Fruit fly (Drosophila melanogaster) whole organism: ENCODE results near the gene viaf.

Source experiments
- CG8478 ChIP-seq: fragments of >200 bp; optimal IDR thresholded peaks from 2 replicates; lab custom pipeline; 2018; ENCODE audit warnings: inconsistent platforms
- Dll ChIP-seq: fragments of >200 bp; optimal IDR thresholded peaks from 2 replicates; lab custom pipeline; 2017
- EcR ChIP-seq, 2 experiments: fragments of >200 bp; optimal IDR thresholded peaks; 2 replicates each; lab custom pipeline; 2017; ENCODE audit warnings: missing biosample characterization in 2 of 2, missing genetic modification characterization in 2 of 2, missing genetic modification reagents in 2 of 2
- pan ChIP-seq: fragments of >200 bp; optimal IDR thresholded peaks from 2 replicates; lab custom pipeline; 2017
- psq ChIP-seq: fragments of >200 bp; optimal IDR thresholded peaks from 2 replicates; lab custom pipeline; 2017
- usp ChIP-seq: fragments of >200 bp; optimal IDR thresholded peaks from 2 replicates; lab custom pipeline; 2017; ENCODE audit warnings: missing biosample characterization, missing genetic modification characterization, mixed read lengths

dm6 chr3L:12014272-12014671 lies 21.3 kb upstream of the viaf start:
- no peak for TF ChIP-seq psq (lab: Kevin White, UChicago)
- TF ChIP-seq usp = no peak
- TF ChIP-seq CG8478 (lab: Kevin White, UChicago) = no peak
- TF ChIP-seq pan (lab: Kevin White, UChicago) = no peak
- no peak for TF ChIP-seq EcR (GFP tag; optimal IDR thresholded peaks at IDR 0.05; lab: Kevin White, UChicago)
- no peak for TF ChIP-seq Dll (lab: Kevin White, UChicago)
